Worm (Caenorhabditis elegans) whole organism, early embryonic: Measurements from ENCODE around the gene best-16.

Experiments
- F13C5.2 ChIP-seq: sonication (generic microtip); optimal IDR thresholded peaks from 2 replicates; lab custom pipeline; 2017; ENCODE audit warnings: mild to moderate bottlenecking, missing genetic modification characterization, inconsistent platforms, missing compliant biosample characterization
- ama-1 ChIP-seq: fragments of 150-350 bp; optimal IDR thresholded peaks from 2 replicates; lab custom pipeline; 2014
- ceh-13 ChIP-seq: fragments of 200-800 bp; sonication (Bioruptor generic); optimal IDR thresholded peaks from 2 replicates; lab custom pipeline; 2018; ENCODE audit warnings: mild to moderate bottlenecking, missing genetic modification characterization, missing compliant biosample characterization
- flt-1 ChIP-seq: fragments of 200-800 bp; sonication (Bioruptor generic); IDR thresholded peaks from 2 replicates; pipeline ENCODE4 v1.3.6; 2022; ENCODE audit warnings: missing genetic modification characterization, missing compliant biosample characterization
- hmg-4 ChIP-seq: fragments of 200-800 bp; sonication (Bioruptor generic); optimal IDR thresholded peaks from 2 replicates; lab custom pipeline; 2018; ENCODE audit warnings: mild to moderate bottlenecking, missing genetic modification characterization, missing compliant biosample characterization
- pes-1 ChIP-seq: fragments of 200-800 bp; sonication (Bioruptor generic); IDR thresholded peaks from 2 replicates; pipeline ENCODE4 v1.3.6; 2022; ENCODE audit warnings: missing genetic modification reagents, missing genetic modification characterization, missing compliant biosample characterization
- scrt-1 ChIP-seq: fragments of 200-800 bp; sonication (Bioruptor generic); IDR thresholded peaks from 2 replicates; pipeline ENCODE4 v1.3.6; 2022; ENCODE audit warnings: missing genetic modification characterization, missing compliant biosample characterization
- sea-1 ChIP-seq: fragments of 200-800 bp; sonication (Bioruptor generic); conservative IDR thresholded peaks from 2 replicates; pipeline ENCODE4 v1.3.6; 2022; ENCODE audit warnings: missing genetic modification characterization, missing compliant biosample characterization
- tbx-37 ChIP-seq: fragments of 200-800 bp; sonication (Bioruptor generic); conservative IDR thresholded peaks from 2 replicates; pipeline ENCODE4 v1.3.6; 2022; ENCODE audit warnings: missing genetic modification reagents, missing genetic modification characterization, missing compliant biosample characterization

ce11 chrIV:7222088-7222487, 26.5 kb upstream of the best-16 start:
- no peak for TF ChIP-seq flt-1 (GFP tag; lab: Robert Waterston, UW)
- TF ChIP-seq scrt-1 (GFP tag; lab: Robert Waterston, UW), result no peak
- TF ChIP-seq ceh-13, result no peak
- TF ChIP-seq ama-1, result no peak
- no peak for TF ChIP-seq pes-1
- TF ChIP-seq tbx-37 (GFP tag; lab: Robert Waterston, UW), result no peak
- no peak for TF ChIP-seq sea-1 (GFP tag; lab: Robert Waterston, UW)
- no peak for TF ChIP-seq hmg-4 (GFP tag; lab: Kevin White, UChicago)
- no peak for TF ChIP-seq F13C5.2 (tag; lab: Kevin White, UChicago)
